Worm (Caenorhabditis elegans) whole organism, young adult: ENCODE measurements around the gene C06E8.5.

ENCODE experiments used
- B0019.2 ChIP-seq: fragments of 200-800 bp; sonication (Bioruptor generic); conservative IDR thresholded peaks from 2 replicates; pipeline ENCODE4 v1.3.6; 2022; ENCODE audit warnings: missing genetic modification reagents, missing genetic modification characterization, missing compliant biosample characterization
- B0035.1 ChIP-seq: sonication (generic microtip); optimal IDR thresholded peaks from 2 replicates; lab custom pipeline; 2016; ENCODE audit warnings: missing genetic modification characterization, mild to moderate bottlenecking, missing compliant biosample characterization, missing genotype, missing genetic modification reagents
- B0261.1 ChIP-seq: sonication (generic microtip); optimal IDR thresholded peaks from 2 replicates; lab custom pipeline; 2016; ENCODE audit warnings: mild to moderate bottlenecking, missing genetic modification characterization, moderate library complexity, missing compliant biosample characterization
- C06A6.2 ChIP-seq: fragments of 200-800 bp; sonication (Bioruptor generic); conservative IDR thresholded peaks from 2 replicates; pipeline ENCODE4 v1.3.6; 2022; ENCODE audit warnings: missing genetic modification characterization, missing compliant biosample characterization
- C17E4.6 ChIP-seq: fragments of 200-800 bp; sonication (Bioruptor generic); IDR thresholded peaks from 2 replicates; pipeline ENCODE4 v1.3.6; 2022; ENCODE audit warnings: missing genetic modification reagents, missing genetic modification characterization, missing compliant biosample characterization
- D2030.7 ChIP-seq: fragments of 200-800 bp; sonication (Bioruptor generic); IDR thresholded peaks from 2 replicates; pipeline ENCODE4 v1.3.6; 2022; ENCODE audit warnings: missing genetic modification reagents, missing genetic modification characterization, missing compliant biosample characterization
- F22D6.2 ChIP-seq: sonication (generic microtip); optimal IDR thresholded peaks from 2 replicates; lab custom pipeline; 2016; ENCODE audit warnings: mild to moderate bottlenecking, missing genetic modification characterization, missing compliant biosample characterization
- F52B5.7 ChIP-seq: sonication (generic microtip); optimal IDR thresholded peaks from 2 replicates; lab custom pipeline; 2016; ENCODE audit warnings: mild to moderate bottlenecking, missing genetic modification characterization, missing compliant biosample characterization
- K12H6.12 ChIP-seq: fragments of 200-800 bp; sonication (Bioruptor generic); optimal IDR thresholded peaks from 2 replicates; lab custom pipeline; 2018; ENCODE audit warnings: mild to moderate bottlenecking, missing genetic modification characterization, missing compliant biosample characterization
- Y53G8AR.9 ChIP-seq: fragments of 200-800 bp; sonication (Bioruptor generic); conservative IDR thresholded peaks from 2 replicates; pipeline ENCODE4 v1.3.6; 2022; ENCODE audit warnings: missing genetic modification reagents, missing genetic modification characterization, missing compliant biosample characterization
- Y67H2A.10 ChIP-seq: fragments of 200-800 bp; sonication (Bioruptor generic); conservative IDR thresholded peaks from 2 replicates; pipeline ENCODE4 v1.3.6; 2022; ENCODE audit warnings: missing genetic modification reagents, missing genetic modification characterization, missing compliant biosample characterization
- Y95B8A.8 ChIP-seq: fragments of 200-800 bp; sonication (Bioruptor generic); IDR thresholded peaks from 2 replicates; pipeline ENCODE4 v1.3.6; 2022; ENCODE audit warnings: missing genetic modification reagents, missing genetic modification characterization, missing compliant biosample characterization
- ama-1 ChIP-seq, 3 experiments: fragments of 150-350 bp in 1 of 3; sonication (generic microtip) in 2 of 3; optimal IDR thresholded peaks; 2 replicates each; lab custom pipeline; 2014 to 2018; ENCODE audit warnings: missing biosample characterization in 2 of 3, missing genetic modification characterization in 2 of 3, missing genetic modification reagents in 2 of 3
- aptf-2 ChIP-seq: fragments of 200-800 bp; sonication (Bioruptor generic); conservative IDR thresholded peaks from 2 replicates; pipeline ENCODE4 v1.3.6; 2022; ENCODE audit warnings: missing genetic modification reagents, missing genetic modification characterization, missing compliant biosample characterization
- athp-1 ChIP-seq: sonication (generic microtip); optimal IDR thresholded peaks from 2 replicates; lab custom pipeline; 2017; ENCODE audit warnings: mild to moderate bottlenecking, missing genetic modification characterization, missing compliant biosample characterization
- bed-1 ChIP-seq: fragments of 200-800 bp; sonication (Bioruptor generic); IDR thresholded peaks from 2 replicates; pipeline ENCODE4 v1.3.6; 2022; ENCODE audit warnings: missing genetic modification reagents, missing genetic modification characterization, missing compliant biosample characterization
- cebp-1 ChIP-seq, 2 experiments: fragments of 200-800 bp in 1 of 2; sonication (Bioruptor generic) in 1 of 2; sonication (generic microtip) in 1 of 2; IDR thresholded peaks in 1 of 2; optimal IDR thresholded peaks in 1 of 2; 2 replicates each; pipeline versions ENCODE4 v1.3.6 to Lab custom; 2017 to 2022; ENCODE audit warnings: missing compliant biosample characterization in 2 of 2, missing genetic modification characterization in 2 of 2, mild to moderate bottlenecking in 1 of 2, missing genetic modification reagents in 1 of 2, moderate library complexity in 1 of 2
- cebp-2 ChIP-seq: fragments of 200-800 bp; sonication (Bioruptor generic); IDR thresholded peaks from 2 replicates; pipeline ENCODE4 v1.3.6; 2022; ENCODE audit warnings: missing genetic modification characterization, missing compliant biosample characterization
- dox-1 ChIP-seq: fragments of 200-800 bp; sonication (Bioruptor generic); IDR thresholded peaks from 2 replicates; pipeline ENCODE4 v1.3.6; 2022; ENCODE audit warnings: missing genetic modification reagents, missing genetic modification characterization, missing compliant biosample characterization
- dpff-1 ChIP-seq: sonication (generic microtip); optimal IDR thresholded peaks from 2 replicates; lab custom pipeline; 2017; ENCODE audit warnings: mild to moderate bottlenecking, missing genetic modification characterization, missing compliant biosample characterization
- dpl-1 ChIP-seq: fragments of 150-350 bp; optimal IDR thresholded peaks from 2 replicates; lab custom pipeline; 2014; ENCODE audit warnings: missing biosample characterization, missing genetic modification reagents, missing genetic modification characterization
- egl-44 ChIP-seq: fragments of 200-800 bp; sonication (Bioruptor generic); IDR thresholded peaks from 2 replicates; pipeline ENCODE4 v1.3.6; 2022; ENCODE audit warnings: missing genetic modification reagents, missing genetic modification characterization, missing compliant biosample characterization
- ekl-4 ChIP-seq: fragments of 200-800 bp; sonication (Bioruptor generic); IDR thresholded peaks from 2 replicates; pipeline ENCODE4 v1.3.6; 2022; ENCODE audit warnings: missing genetic modification reagents, missing genetic modification characterization, missing compliant biosample characterization
- fkh-3 ChIP-seq: sonication (generic microtip); optimal IDR thresholded peaks from 2 replicates; lab custom pipeline; 2016; ENCODE audit warnings: mild to moderate bottlenecking, missing genetic modification characterization, missing compliant biosample characterization
- gei-17 ChIP-seq: fragments of 200-800 bp; sonication (Bioruptor generic); optimal IDR thresholded peaks from 2 replicates; lab custom pipeline; 2018; ENCODE audit warnings: mild to moderate bottlenecking, missing genetic modification characterization, missing compliant biosample characterization
- hmg-20 ChIP-seq: fragments of 200-800 bp; sonication (Bioruptor generic); IDR thresholded peaks from 2 replicates; pipeline ENCODE4 v1.3.6; 2022; ENCODE audit warnings: missing genetic modification reagents, missing genetic modification characterization, missing compliant biosample characterization
- hrde-1 ChIP-seq: sonication (generic microtip); optimal IDR thresholded peaks from 2 replicates; lab custom pipeline; 2016; ENCODE audit warnings: missing genetic modification characterization, mild to moderate bottlenecking, missing compliant biosample characterization, moderate library complexity, missing genotype, missing genetic modification reagents, borderline replicate concordance
- lin-26 ChIP-seq: fragments of 200-800 bp; sonication (Bioruptor generic); IDR thresholded peaks from 2 replicates; pipeline ENCODE4 v1.3.6; 2022; ENCODE audit warnings: missing genetic modification reagents, missing genetic modification characterization, missing compliant biosample characterization
- lsl-1 ChIP-seq: fragments of 200-800 bp; sonication (Bioruptor generic); optimal IDR thresholded peaks from 2 replicates; lab custom pipeline; 2018; ENCODE audit warnings: mild to moderate bottlenecking, missing genetic modification characterization, moderate library complexity, missing compliant biosample characterization
- madf-10 ChIP-seq: sonication (generic microtip); optimal IDR thresholded peaks from 2 replicates; lab custom pipeline; 2016; ENCODE audit warnings: mild to moderate bottlenecking, missing genetic modification characterization, missing compliant biosample characterization
- mel-28 ChIP-seq: sonication (generic microtip); optimal IDR thresholded peaks from 2 replicates; lab custom pipeline; 2016; ENCODE audit warnings: borderline replicate concordance, mild to moderate bottlenecking, missing genetic modification characterization, missing compliant biosample characterization
- mes-4 ChIP-seq: sonication (generic microtip); optimal IDR thresholded peaks from 2 replicates; lab custom pipeline; 2016; ENCODE audit warnings: missing genotype, missing genetic modification characterization, missing compliant biosample characterization
- mxl-1 ChIP-seq: sonication (generic microtip); optimal IDR thresholded peaks from 2 replicates; lab custom pipeline; 2016; ENCODE audit warnings: missing genetic modification characterization, missing compliant biosample characterization
- nfya-1 ChIP-seq: sonication (generic microtip); optimal IDR thresholded peaks from 2 replicates; lab custom pipeline; 2017; ENCODE audit warnings: antibody characterized with exemption, missing compliant biosample characterization, missing genetic modification characterization, borderline replicate concordance; ENCODE audit not compliant: insufficient read depth
- nhr-27 ChIP-seq: fragments of 200-800 bp; sonication (Bioruptor generic); optimal IDR thresholded peaks from 2 replicates; lab custom pipeline; 2018; ENCODE audit warnings: mild to moderate bottlenecking, missing genetic modification characterization, moderate library complexity, missing compliant biosample characterization
- nhr-90 ChIP-seq: sonication (generic microtip); optimal IDR thresholded peaks from 2 replicates; lab custom pipeline; 2016; ENCODE audit warnings: missing genotype, mild to moderate bottlenecking, missing genetic modification characterization, missing compliant biosample characterization
- pha-4 ChIP-seq: fragments of 150-350 bp; sonication (generic microtip); optimal IDR thresholded peaks from 2 replicates; lab custom pipeline; 2014; ENCODE audit warnings: missing biosample characterization, missing genetic modification reagents, missing genetic modification characterization
- repo-1 ChIP-seq: sonication (generic microtip); optimal IDR thresholded peaks from 2 replicates; lab custom pipeline; 2017; ENCODE audit warnings: mild to moderate bottlenecking, missing genetic modification characterization, missing compliant biosample characterization
- rpc-1 ChIP-seq, 2 experiments: fragments of 150-350 bp in 1 of 2; sonication (generic microtip) in 1 of 2; optimal IDR thresholded peaks; 2 replicates each; lab custom pipeline; 2014 to 2018; ENCODE audit warnings: missing biosample characterization in 1 of 2, missing genetic modification characterization in 1 of 2, missing genetic modification reagents in 1 of 2, missing genotype in 1 of 2
- sdz-38 ChIP-seq: sonication (generic microtip); optimal IDR thresholded peaks from 2 replicates; lab custom pipeline; 2016; ENCODE audit warnings: missing genotype, missing genetic modification characterization, missing compliant biosample characterization
- sea-2 ChIP-seq: fragments of 200-800 bp; sonication (Bioruptor generic); IDR thresholded peaks from 2 replicates; pipeline ENCODE4 v1.3.6; 2022; ENCODE audit warnings: missing genetic modification characterization, missing compliant biosample characterization
- snpc-3.4 ChIP-seq: sonication (generic microtip); optimal IDR thresholded peaks from 2 replicates; lab custom pipeline; 2017; ENCODE audit warnings: missing genetic modification characterization, mild to moderate bottlenecking, missing compliant biosample characterization, antibody characterized with exemption, moderate library complexity, missing genotype, missing genetic modification reagents
- tbp1 ChIP-seq: fragments of 200-800 bp; sonication (Bioruptor generic); optimal IDR thresholded peaks from 2 replicates; lab custom pipeline; 2018; ENCODE audit warnings: mild to moderate bottlenecking, missing genetic modification characterization, missing compliant biosample characterization
- tlf-1 ChIP-seq: fragments of 200-800 bp; sonication (Bioruptor generic); optimal IDR thresholded peaks from 2 replicates; lab custom pipeline; 2018; ENCODE audit warnings: mild to moderate bottlenecking, missing genetic modification characterization, missing compliant biosample characterization
- unc-62 ChIP-seq: fragments of 150-350 bp; optimal IDR thresholded peaks from 2 replicates; lab custom pipeline; 2014; ENCODE audit warnings: missing biosample characterization, missing genetic modification reagents, missing genetic modification characterization
- ztf-22 ChIP-seq: fragments of 200-800 bp; sonication (Bioruptor generic); optimal IDR thresholded peaks from 2 replicates; lab custom pipeline; 2018; ENCODE audit warnings: mild to moderate bottlenecking, missing genetic modification characterization, moderate library complexity, missing compliant biosample characterization

C06E8.5 gene

DNA sequence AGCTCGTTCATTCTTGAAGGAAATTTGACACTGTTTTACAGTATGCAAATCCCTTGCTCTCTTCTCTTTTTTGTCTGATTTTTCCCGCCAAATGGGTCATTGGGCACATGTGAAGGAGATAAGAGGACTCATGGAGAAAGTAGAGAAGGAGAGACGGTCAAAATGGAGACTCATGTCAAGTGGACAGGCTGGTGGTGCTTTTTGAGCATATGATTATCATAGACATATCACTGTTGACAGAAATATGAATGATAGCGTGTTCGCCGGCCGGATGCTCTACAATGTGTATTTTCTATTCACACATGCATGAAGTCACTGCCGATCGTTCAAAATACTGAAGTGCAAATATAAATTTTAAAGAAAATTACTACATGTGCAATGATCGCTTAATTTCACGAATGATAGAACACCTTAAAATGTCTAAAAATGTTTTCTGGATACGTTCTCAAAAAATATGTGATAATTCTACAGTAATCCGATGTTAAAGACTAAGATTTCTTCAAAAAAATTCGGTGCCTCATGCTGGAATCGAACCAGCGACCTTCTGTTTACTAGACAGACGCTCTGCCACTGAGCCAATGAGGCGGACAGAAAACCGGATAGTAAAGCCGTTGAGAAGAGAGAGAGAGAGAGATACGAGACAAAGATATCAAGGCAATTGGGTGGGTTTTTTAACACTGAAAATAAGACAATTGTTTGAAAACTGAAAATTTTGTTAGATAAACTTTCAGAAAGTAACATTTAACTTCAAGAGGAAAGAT lies 25.0 kb upstream of the C06E8.5 start (continued):
- TF ChIP-seq dox-1 (GFP tag; lab: Robert Waterston, UW) (0 out of 2 replicates have a peak, but pooled peaks have one; percentile 17), rpc-1 (optimal IDR thresholded peaks at IDR 0.05; lab: Kevin White, UChicago) (peak; percentile 77), rpc-1 (tag; optimal IDR thresholded peaks at IDR 0.05; lab: Kevin White, UChicago) (peak; percentile 72), mxl-1 (no peak), F52B5.7 (no peak), dpl-1 (GFP tag; lab: Kevin White, UChicago) (no peak), sdz-38 (tag; lab: Kevin White, UChicago) (no peak), F22D6.2 (no peak), gei-17 (no peak), sea-2 (GFP tag; lab: Robert Waterston, UW) (no peak), dpff-1 (tag; lab: Kevin White, UChicago) (no peak), ama-1 (optimal IDR thresholded peaks at IDR 0.05; lab: Kevin White, UChicago) (no peak), ama-1 (GFP tag; optimal IDR thresholded peaks at IDR 0.05; lab: Kevin White, UChicago) (no peak), B0261.1 (peak; percentile 83), aptf-2 (no peak), Y95B8A.8 (GFP tag; lab: Robert Waterston, UW) (no peak), pha-4 (no peak), nfya-1 (tag; lab: Kevin White, UChicago) (no peak), B0019.2 (GFP tag; lab: Robert Waterston, UW) (no peak), mel-28 (tag; lab: Kevin White, UChicago) (no peak), nhr-27 (no peak), Y53G8AR.9 (GFP tag; lab: Robert Waterston, UW) (no peak), unc-62 (GFP tag; lab: Kevin White, UChicago) (no peak), Y67H2A.10 (GFP tag; lab: Robert Waterston, UW) (no peak), snpc-3.4 (tag; lab: Kevin White, UChicago) (peak; percentile 89), hmg-20 (GFP tag; lab: Robert Waterston, UW) (no peak), lsl-1 (GFP tag; lab: Kevin White, UChicago) (peak; percentile 8), C17E4.6 (GFP tag; lab: Robert Waterston, UW) (no peak), fkh-3 (tag; lab: Kevin White, UChicago) (peak; percentile 11), ztf-22 (GFP tag; lab: Kevin White, UChicago) (no peak), hrde-1 (tag; lab: Kevin White, UChicago) (peak; percentile 66), mes-4 (tag; lab: Kevin White, UChicago) (peak; percentile 12), madf-10 (tag; lab: Kevin White, UChicago) (no peak), cebp-1 (GFP tag; IDR thresholded peaks at IDR 0.05; lab: Robert Waterston, UW) (no peak), cebp-1 (tag; optimal IDR thresholded peaks at IDR 0.05; lab: Kevin White, UChicago) (peak; percentile 12), D2030.7 (GFP tag; lab: Robert Waterston, UW) (no peak), ekl-4 (GFP tag; lab: Robert Waterston, UW) (no peak), repo-1 (tag; lab: Kevin White, UChicago) (no peak), C06A6.2 (GFP tag; lab: Robert Waterston, UW) (no peak), tlf-1 (GFP tag; lab: Kevin White, UChicago) (peak; percentile 10), bed-1 (GFP tag; lab: Robert Waterston, UW) (no peak), cebp-2 (GFP tag; lab: Robert Waterston, UW) (no peak), K12H6.12 (no peak), athp-1 (tag; lab: Kevin White, UChicago) (no peak), egl-44 (no peak), nhr-90 (tag; lab: Kevin White, UChicago) (peak; percentile 45), tbp1 (GFP tag; lab: Kevin White, UChicago) (peak; percentile 93), lin-26 (peak; percentile 73; the same call in 1 of the 2 replicates), B0035.1 (tag; lab: Kevin White, UChicago) (no peak)
